Fruit fly (Drosophila melanogaster) S2 (cell line): Measurements from ENCODE around the gene CG9921.

Experiments used
- CG8478 ChIP-seq: fragments of >200 bp; optimal IDR thresholded peaks from 2 replicates; lab custom pipeline; 2018
- CTCF ChIP-seq, 2 experiments: fragments of >200 bp; optimal IDR thresholded peaks; 2 replicates each; lab custom pipeline; 2018

The CG9921 gene

DNA sequence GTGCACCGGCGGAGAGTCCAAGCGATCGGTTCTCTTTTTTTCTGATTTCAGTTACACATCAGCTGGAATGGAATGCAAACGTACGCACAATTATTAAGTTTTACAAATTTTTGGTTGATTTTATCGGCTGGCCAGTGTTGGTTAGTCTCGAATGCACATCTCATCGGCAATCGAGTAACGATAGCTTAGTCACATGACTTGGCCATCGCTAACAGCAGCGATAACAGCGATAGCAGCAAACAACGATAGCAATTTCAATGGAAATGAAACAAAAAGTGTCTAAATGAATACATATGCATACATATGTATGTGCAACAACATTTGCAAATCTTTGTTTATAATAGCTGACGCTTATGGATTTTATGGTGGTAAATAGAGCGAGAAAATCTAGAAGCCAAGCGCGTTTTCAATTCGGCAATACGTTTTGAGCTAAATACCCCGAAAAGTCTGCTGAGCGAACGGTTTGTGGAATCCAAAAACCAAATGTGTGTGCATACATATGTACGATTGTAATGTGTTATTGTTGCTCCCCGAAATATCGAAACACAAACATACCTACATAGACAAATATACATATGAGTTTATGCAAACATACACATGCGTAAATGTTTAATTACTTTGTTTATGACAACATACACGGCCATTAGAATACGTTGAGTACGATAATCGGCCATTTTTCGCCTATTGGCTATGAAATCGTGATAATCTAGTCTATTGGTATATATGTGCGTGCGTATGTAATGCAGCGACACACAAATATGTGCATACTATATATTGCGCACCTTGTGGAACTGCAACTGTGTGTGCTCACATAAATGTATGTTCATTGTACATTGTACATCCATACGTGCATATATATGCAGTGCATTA lies 36.7 kb downstream of the CG9921 start, which contains the start of gene CG3632:
Gene CG3632, plus strand, starts transcription at position 249 of the 870 bp plus-strand sequence.
- TF ChIP-seq CG8478 (lab: Kevin White, UChicago) (no peak), CTCF (optimal IDR thresholded peaks at IDR 0.05; lab: Kevin White, UChicago) (no peak)

DNA sequence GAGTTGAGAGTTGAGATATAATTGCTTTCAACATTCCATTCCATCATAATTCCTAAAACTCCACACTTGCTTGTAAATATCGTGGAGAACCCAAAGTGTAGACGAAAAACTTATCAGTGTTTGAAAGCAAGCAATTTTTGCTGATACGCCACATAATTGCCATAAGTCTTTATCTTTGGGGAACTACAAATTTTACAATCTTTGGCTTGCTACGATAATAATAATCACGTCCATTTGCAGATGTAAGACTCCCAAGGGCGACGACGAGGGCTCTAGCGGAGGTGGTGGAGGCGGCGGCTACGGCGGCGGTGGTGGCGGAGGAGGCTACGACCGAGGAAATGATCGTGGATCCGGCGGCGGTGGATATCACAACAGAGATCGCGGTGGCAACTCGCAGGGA lies 40.8 kb downstream of the CG9921 start:
- TF ChIP-seq CG8478 (lab: Kevin White, UChicago): no peak
- TF ChIP-seq CTCF (optimal IDR thresholded peaks at IDR 0.05; lab: Kevin White, UChicago): no peak

dm6 chrX:16288999-16289398 lies 44.4 kb downstream of the CG9921 start:
- no peak for TF ChIP-seq CTCF (optimal IDR thresholded peaks at IDR 0.05; lab: Kevin White, UChicago)
- no peak for TF ChIP-seq CG8478 (lab: Kevin White, UChicago)

- no peak for TF ChIP-seq CTCF (optimal IDR thresholded peaks at IDR 0.05; lab: Kevin White, UChicago)
Measured at dm6 chrX:16288492-16288964, 44.9 kb downstream of the CG9921 start, which contains the start of the genes CG32576 and caz. Gene CG32576, minus strand, starts transcription at chrX:16288533. Gene caz, plus strand, starts transcription at chrX:16288810.

- no peak for TF ChIP-seq CG8478 (lab: Kevin White, UChicago)
- TF ChIP-seq CTCF (optimal IDR thresholded peaks at IDR 0.05; lab: Kevin White, UChicago): peak in 1 of 2 experiments; percentile 7
Measured at dm6 chrX:16286083-16286666, 47.2 kb downstream of the CG9921 start, which contains the start of gene UQCR-14. Gene UQCR-14, plus strand, starts transcription at chrX:16286288.

dm6 chrX:16285186-16285585 lies 48.2 kb downstream of the CG9921 start:
- TF ChIP-seq CG8478 (lab: Kevin White, UChicago) (no peak), CTCF (optimal IDR thresholded peaks at IDR 0.05; lab: Kevin White, UChicago) (no peak)

DNA sequence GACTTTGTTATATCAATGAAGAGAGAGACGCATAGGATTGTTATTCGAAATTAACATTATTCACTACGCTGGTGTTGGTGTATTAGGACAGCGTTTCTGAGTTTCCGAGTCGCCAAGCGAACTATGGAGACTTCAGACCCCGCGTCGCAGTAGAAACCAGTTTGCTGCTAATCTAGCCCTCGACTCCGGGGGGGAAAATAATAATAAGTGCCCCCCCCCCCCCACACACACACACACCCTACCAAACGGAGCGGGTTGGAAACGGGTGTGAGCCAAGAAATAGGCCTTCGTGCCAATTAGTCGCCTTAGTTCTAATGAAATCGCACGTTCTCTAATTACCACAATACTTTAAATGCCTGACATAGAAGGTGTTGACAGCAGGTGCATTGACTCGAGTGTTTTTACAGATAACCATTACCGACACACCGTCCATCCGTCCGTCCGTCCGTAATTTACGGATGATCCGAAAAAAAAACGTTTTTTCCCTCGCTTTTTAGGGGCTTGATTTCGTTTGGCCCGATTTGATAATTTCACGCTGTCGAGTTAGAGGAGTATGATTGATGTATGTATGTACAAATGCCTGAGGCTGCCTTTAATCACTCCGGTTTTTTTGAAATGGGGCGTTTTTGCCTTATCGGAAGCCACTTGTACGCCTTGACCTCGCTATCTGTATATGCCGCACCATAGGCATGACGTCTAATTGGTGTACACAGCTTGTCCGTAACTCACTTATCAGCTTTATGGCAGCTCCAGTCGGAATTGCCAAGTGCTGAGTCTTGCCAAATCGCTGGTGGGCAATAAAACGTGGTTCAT lies 51.5 kb downstream of the CG9921 start:
- TF ChIP-seq CTCF (optimal IDR thresholded peaks at IDR 0.05; lab: Kevin White, UChicago) (no peak), CG8478 (lab: Kevin White, UChicago) (no peak)

- no peak for TF ChIP-seq CG8478 (lab: Kevin White, UChicago)
- TF ChIP-seq CTCF (optimal IDR thresholded peaks at IDR 0.05; lab: Kevin White, UChicago): no peak
Measured at dm6 chrX:16281305-16281704, 52.1 kb downstream of the CG9921 start.
